Fruit fly (Drosophila melanogaster) whole organism, adult: ENCODE results near the gene Iml1.

Experiments
- CG11617 ChIP-seq: fragments of 200-800 bp; sonication (Bioruptor generic); optimal IDR thresholded peaks from 2 replicates; lab custom pipeline; 2017; ENCODE audit warnings: mild to moderate bottlenecking, missing biosample characterization, missing genetic modification reagents, missing genetic modification characterization
- CG1620 ChIP-seq: fragments of 200-800 bp; sonication (Bioruptor generic); optimal IDR thresholded peaks from 2 replicates; lab custom pipeline; 2016; ENCODE audit warnings: missing biosample characterization, missing genetic modification characterization
- CG33017 ChIP-seq: fragments of 200-800 bp; sonication (Bioruptor generic); optimal IDR thresholded peaks from 2 replicates; lab custom pipeline; 2018; ENCODE audit warnings: missing biosample characterization, mild to moderate bottlenecking, missing genetic modification characterization, moderate library complexity
- Clk ChIP-seq: fragments of 200-800 bp; sonication (Bioruptor generic); optimal IDR thresholded peaks from 2 replicates; lab custom pipeline; 2017; ENCODE audit warnings: missing biosample characterization, missing genetic modification characterization
- cnc ChIP-seq, 2 experiments: fragments of >200 bp; optimal IDR thresholded peaks; 2 replicates each; lab custom pipeline; 2017
- toe ChIP-seq: fragments of 200-800 bp; sonication (Bioruptor generic); optimal IDR thresholded peaks from 2 replicates; lab custom pipeline; 2016; ENCODE audit warnings: missing biosample characterization, missing genetic modification characterization

- TF ChIP-seq cnc (optimal IDR thresholded peaks at IDR 0.05; lab: Kevin White, UChicago) (no peak), CG11617 (no peak), CG1620 (GFP tag; lab: Kevin White, UChicago) (no peak), CG33017 (tag; lab: Kevin White, UChicago) (no peak), Clk (no peak), toe (GFP tag; lab: Kevin White, UChicago) (no peak)
Observed at dm6 chr3L:1569966-1570276, 36.1 kb upstream of the Iml1 start.
